Worm (Caenorhabditis elegans): ENCODE results near the gene dhs-15.

DNA sequence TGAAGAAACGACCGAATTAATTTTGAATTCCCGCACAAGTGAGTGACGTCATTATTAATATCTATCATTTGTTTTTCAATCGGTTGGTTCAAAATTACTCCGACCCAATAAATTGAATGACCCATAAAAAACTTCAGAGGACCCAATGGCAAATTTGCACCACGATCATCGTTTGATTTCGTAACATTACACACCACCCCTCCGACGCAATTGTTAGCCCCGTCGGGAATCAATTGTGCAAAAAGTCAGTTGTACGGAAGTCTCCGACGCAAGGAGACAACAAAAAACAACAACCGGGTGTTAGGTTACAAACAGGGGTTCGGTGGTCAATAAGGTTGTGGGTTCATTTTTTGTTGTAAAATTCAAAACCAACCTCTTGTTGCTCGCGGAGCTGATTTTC lies 32.3 kb upstream of the dhs-15 start:
- TF ChIP-seq ama-1 (optimal IDR thresholded peaks at IDR 0.05): no peak
- TF ChIP-seq ztf-11 (tag; optimal IDR thresholded peaks at IDR 0.05): no peak
- TF ChIP-seq elt-2 (tag; optimal IDR thresholded peaks at IDR 0.05): no peak
- TF ChIP-seq unc-62 (GFP tag; optimal IDR thresholded peaks at IDR 0.05): no peak
- no peak for TF ChIP-seq nhr-25 (tag; optimal IDR thresholded peaks at IDR 0.05)
- TF ChIP-seq nhr-11 (tag; optimal IDR thresholded peaks at IDR 0.05): no peak
- no peak for TF ChIP-seq snpc-4 (tag; optimal IDR thresholded peaks at IDR 0.05)
- TF ChIP-seq nhr-12 (tag; optimal IDR thresholded peaks at IDR 0.05): no peak
- TF ChIP-seq ceh-28 (tag; optimal IDR thresholded peaks at IDR 0.05): no peak
- no peak for TF ChIP-seq lsy-12 (tag; optimal IDR thresholded peaks at IDR 0.05)
- no peak for TF ChIP-seq egl-27 (tag; optimal IDR thresholded peaks at IDR 0.05)
- no peak for TF ChIP-seq skn-1 (tag; optimal IDR thresholded peaks at IDR 0.05)
